Worm (Caenorhabditis elegans) whole organism, L4 larva: Measurements from ENCODE around the gene F46G11.2.

ENCODE experiments used
- F10B5.3 ChIP-seq: sonication (generic microtip); optimal IDR thresholded peaks from 2 replicates; lab custom pipeline; 2016; ENCODE audit warnings: mild to moderate bottlenecking, missing genetic modification characterization, missing compliant biosample characterization
- F49E8.2 ChIP-seq: sonication (generic microtip); optimal IDR thresholded peaks from 2 replicates; lab custom pipeline; 2016; ENCODE audit warnings: missing compliant biosample characterization, mild to moderate bottlenecking, missing genetic modification characterization, borderline replicate concordance
- R02D3.7 ChIP-seq: fragments of 150-350 bp; sonication (generic microtip); optimal IDR thresholded peaks from 3 replicates; lab custom pipeline; 2014; ENCODE audit warnings: missing biosample characterization, missing genetic modification characterization
- T26A8.4 ChIP-seq: fragments of 200-800 bp; sonication (Bioruptor generic); IDR thresholded peaks from 2 replicates; pipeline ENCODE4 v1.3.6; 2022; ENCODE audit warnings: missing genetic modification characterization, missing compliant biosample characterization
- Y105C5A.15 ChIP-seq: fragments of 200-800 bp; sonication (Bioruptor generic); IDR thresholded peaks from 2 replicates; pipeline ENCODE4 v1.3.6; 2022; ENCODE audit warnings: missing genetic modification characterization, missing compliant biosample characterization
- aha-1 ChIP-seq: fragments of 150-350 bp; peaks from one replicate; lab custom pipeline; 2014; ENCODE audit warnings: missing biosample characterization, missing genetic modification characterization
- ama-1 ChIP-seq: fragments of 150-350 bp; optimal IDR thresholded peaks from 2 replicates; lab custom pipeline; 2014; ENCODE audit warnings: inconsistent platforms, mixed read lengths
- ceh-62 ChIP-seq: sonication (generic microtip); optimal IDR thresholded peaks from 2 replicates; lab custom pipeline; 2017; ENCODE audit warnings: missing biosample characterization, missing genetic modification characterization
- ceh-82 ChIP-seq: sonication (generic microtip); optimal IDR thresholded peaks from 2 replicates; lab custom pipeline; 2017; ENCODE audit warnings: missing biosample characterization, missing genetic modification characterization
- ces-1 ChIP-seq: fragments of 150-350 bp; sonication (generic microtip); optimal IDR thresholded peaks from 4 replicates; lab custom pipeline; 2014; ENCODE audit warnings: missing biosample characterization, missing genetic modification reagents, missing genetic modification characterization
- cey-2 ChIP-seq: sonication (generic microtip); optimal IDR thresholded peaks from 3 replicates; lab custom pipeline; 2017; ENCODE audit warnings: missing genetic modification characterization, mild to moderate bottlenecking, missing compliant biosample characterization, antibody characterized with exemption, borderline replicate concordance; ENCODE audit not compliant: insufficient read depth
- ctbp-1 ChIP-seq: fragments of 200-800 bp; sonication (Bioruptor generic); IDR thresholded peaks from 2 replicates; pipeline ENCODE4 v1.3.6; 2022; ENCODE audit warnings: missing genetic modification reagents, missing genetic modification characterization, missing compliant biosample characterization
- daf-16 ChIP-seq, 3 experiments: sonication (generic microtip); optimal IDR thresholded peaks; 2 replicates each; lab custom pipeline; 2016 to 2017; ENCODE audit warnings: missing genetic modification characterization in 3 of 3, missing genetic modification reagents in 3 of 3, mild to moderate bottlenecking in 2 of 3, missing compliant biosample characterization in 2 of 3, missing biosample characterization in 1 of 3, moderate library complexity in 1 of 3
- daf-8 ChIP-seq: fragments of 200-800 bp; sonication (Bioruptor generic); IDR thresholded peaks from 2 replicates; pipeline ENCODE4 v1.3.6; 2022; ENCODE audit warnings: missing genetic modification characterization, missing compliant biosample characterization
- dmd-6 ChIP-seq: fragments of 200-800 bp; sonication (Bioruptor generic); IDR thresholded peaks from 2 replicates; pipeline ENCODE4 v1.3.6; 2022; ENCODE audit warnings: missing genetic modification reagents, missing genetic modification characterization, missing compliant biosample characterization
- dmd-8 ChIP-seq: fragments of 200-800 bp; sonication (Bioruptor generic); IDR thresholded peaks from 2 replicates; pipeline ENCODE4 v1.3.6; 2022; ENCODE audit warnings: missing genetic modification characterization, missing compliant biosample characterization
- dmd-9 ChIP-seq: fragments of 200-800 bp; sonication (Bioruptor generic); IDR thresholded peaks from 2 replicates; pipeline ENCODE4 v1.3.6; 2022; ENCODE audit warnings: missing genetic modification reagents, missing genetic modification characterization, missing compliant biosample characterization
- duxl-1 ChIP-seq: sonication (generic microtip); optimal IDR thresholded peaks from 2 replicates; lab custom pipeline; 2016; ENCODE audit warnings: mild to moderate bottlenecking, missing genetic modification characterization, moderate library complexity, missing compliant biosample characterization; ENCODE audit not compliant: poor library complexity
- dve-1 ChIP-seq: sonication (generic microtip); optimal IDR thresholded peaks from 2 replicates; lab custom pipeline; 2017; ENCODE audit warnings: antibody characterized with exemption, mild to moderate bottlenecking, missing genetic modification characterization, missing compliant biosample characterization; ENCODE audit not compliant: insufficient read depth
- fkh-10 ChIP-seq: fragments of 150-350 bp; optimal IDR thresholded peaks from 2 replicates; lab custom pipeline; 2014; ENCODE audit warnings: missing biosample characterization, missing genetic modification reagents, missing genetic modification characterization
- fos-1 ChIP-seq: fragments of 150-350 bp; optimal IDR thresholded peaks from 2 replicates; lab custom pipeline; 2014; ENCODE audit warnings: missing biosample characterization, missing genetic modification characterization
- gei-8 ChIP-seq: fragments of 200-800 bp; sonication (Bioruptor generic); optimal IDR thresholded peaks from 2 replicates; lab custom pipeline; 2018; ENCODE audit warnings: mild to moderate bottlenecking, missing genetic modification characterization, missing compliant biosample characterization
- hif-1 ChIP-seq, 2 experiments: sonication (generic microtip); optimal IDR thresholded peaks; 2 replicates each; lab custom pipeline; 2016 to 2017; ENCODE audit warnings: missing compliant biosample characterization in 2 of 2, missing genetic modification characterization in 2 of 2, missing genetic modification reagents in 2 of 2, missing genotype in 2 of 2, mild to moderate bottlenecking in 1 of 2
- hlh-30 ChIP-seq: sonication (generic microtip); optimal IDR thresholded peaks from 2 replicates; lab custom pipeline; 2017; ENCODE audit warnings: antibody characterized with exemption, mild to moderate bottlenecking, missing genetic modification characterization, missing compliant biosample characterization; ENCODE audit not compliant: insufficient read depth
- lin-1 ChIP-seq: fragments of 200-800 bp; sonication (Bioruptor generic); IDR thresholded peaks from 2 replicates; pipeline ENCODE4 v1.3.6; 2022; ENCODE audit warnings: missing genetic modification reagents, missing genetic modification characterization, missing compliant biosample characterization
- lin-13 ChIP-seq: fragments of 150-350 bp; optimal IDR thresholded peaks from 2 replicates; lab custom pipeline; 2014; ENCODE audit warnings: missing biosample characterization, missing genetic modification reagents, missing genetic modification characterization
- lin-15B ChIP-seq: fragments of 150-350 bp; sonication (generic microtip); optimal IDR thresholded peaks from 3 replicates; lab custom pipeline; 2014; ENCODE audit warnings: missing biosample characterization, missing genetic modification characterization
- lin-39 ChIP-seq: fragments of 150-350 bp; optimal IDR thresholded peaks from 2 replicates; lab custom pipeline; 2014; ENCODE audit warnings: missing biosample characterization, missing genetic modification reagents, missing genetic modification characterization
- lsy-2 ChIP-seq, 2 experiments: fragments of 150-350 bp in 1 of 2; sonication (generic microtip) in 1 of 2; optimal IDR thresholded peaks; 2 replicates each; lab custom pipeline; 2014 to 2017; ENCODE audit warnings: missing biosample characterization in 2 of 2, missing genetic modification characterization in 2 of 2
- madf-5 ChIP-seq, 2 experiments: fragments of 200-800 bp; sonication (Bioruptor generic); IDR thresholded peaks; 2 replicates each; pipeline ENCODE4 v1.3.6; 2022; ENCODE audit warnings: missing compliant biosample characterization in 2 of 2, missing genetic modification characterization in 2 of 2
- mep-1 ChIP-seq: fragments of 150-350 bp; sonication (generic microtip); optimal IDR thresholded peaks from 3 replicates; lab custom pipeline; 2014; ENCODE audit warnings: missing biosample characterization, missing genetic modification characterization
- mes-2 ChIP-seq: sonication (generic microtip); optimal IDR thresholded peaks from 2 replicates; lab custom pipeline; 2016; ENCODE audit warnings: missing genotype, mild to moderate bottlenecking, missing genetic modification characterization, missing compliant biosample characterization; ENCODE audit not compliant: poor library complexity, severe bottlenecking
- nhr-11 ChIP-seq: fragments of 150-350 bp; optimal IDR thresholded peaks from 2 replicates; lab custom pipeline; 2014; ENCODE audit warnings: missing biosample characterization, missing genetic modification characterization
- nhr-111 ChIP-seq: fragments of 200-800 bp; sonication (Bioruptor generic); optimal IDR thresholded peaks from 2 replicates; lab custom pipeline; 2018; ENCODE audit warnings: mild to moderate bottlenecking, missing genetic modification characterization, missing compliant biosample characterization
- pha-4 ChIP-seq, 2 experiments: fragments of 150-350 bp in 1 of 2; fragments of 200-800 bp in 1 of 2; sonication (Bioruptor generic) in 1 of 2; IDR thresholded peaks in 1 of 2; optimal IDR thresholded peaks in 1 of 2; 2 replicates each; pipeline versions ENCODE4 v1.3.6 to Lab custom; 2014 to 2022; ENCODE audit warnings: missing genetic modification characterization in 2 of 2, missing genetic modification reagents in 2 of 2, missing biosample characterization in 1 of 2, missing compliant biosample characterization in 1 of 2
- rbr-2 ChIP-seq: sonication (generic microtip); optimal IDR thresholded peaks from 2 replicates; lab custom pipeline; 2016; ENCODE audit warnings: missing genotype, missing genetic modification characterization, missing compliant biosample characterization
- spr-1 ChIP-seq: sonication (generic microtip); optimal IDR thresholded peaks from 2 replicates; lab custom pipeline; 2016; ENCODE audit warnings: mild to moderate bottlenecking, missing genetic modification characterization, missing compliant biosample characterization
- spr-3 ChIP-seq: fragments of 200-800 bp; sonication (Bioruptor generic); optimal IDR thresholded peaks from 2 replicates; lab custom pipeline; 2018; ENCODE audit warnings: mild to moderate bottlenecking, missing genetic modification characterization, missing compliant biosample characterization
- tag-97 ChIP-seq: fragments of 200-800 bp; sonication (Bioruptor generic); IDR thresholded peaks from 2 replicates; pipeline ENCODE4 v1.3.6; 2022; ENCODE audit warnings: missing genetic modification characterization, missing compliant biosample characterization
- tra-1 ChIP-seq: fragments of 200-800 bp; sonication (Bioruptor generic); IDR thresholded peaks from 2 replicates; pipeline ENCODE4 v1.3.6; 2022; ENCODE audit warnings: missing genetic modification reagents, missing genetic modification characterization, missing compliant biosample characterization
- unc-130 ChIP-seq: sonication (generic microtip); optimal IDR thresholded peaks from 2 replicates; lab custom pipeline; 2016; ENCODE audit warnings: missing genetic modification reagents, missing genetic modification characterization, missing compliant biosample characterization
- unc-39 ChIP-seq: sonication (generic microtip); optimal IDR thresholded peaks from 2 replicates; lab custom pipeline; 2017; ENCODE audit warnings: missing biosample characterization, missing genetic modification characterization
- vab-7 ChIP-seq: fragments of 200-800 bp; sonication (Bioruptor generic); IDR thresholded peaks from 2 replicates; pipeline ENCODE4 v1.3.6; 2022; ENCODE audit warnings: missing genetic modification reagents, missing genetic modification characterization, missing compliant biosample characterization
- zag-1 ChIP-seq: fragments of 150-350 bp; optimal IDR thresholded peaks from 2 replicates; lab custom pipeline; 2014; ENCODE audit warnings: missing biosample characterization, missing genetic modification characterization

F46G11.2 gene

DNA sequence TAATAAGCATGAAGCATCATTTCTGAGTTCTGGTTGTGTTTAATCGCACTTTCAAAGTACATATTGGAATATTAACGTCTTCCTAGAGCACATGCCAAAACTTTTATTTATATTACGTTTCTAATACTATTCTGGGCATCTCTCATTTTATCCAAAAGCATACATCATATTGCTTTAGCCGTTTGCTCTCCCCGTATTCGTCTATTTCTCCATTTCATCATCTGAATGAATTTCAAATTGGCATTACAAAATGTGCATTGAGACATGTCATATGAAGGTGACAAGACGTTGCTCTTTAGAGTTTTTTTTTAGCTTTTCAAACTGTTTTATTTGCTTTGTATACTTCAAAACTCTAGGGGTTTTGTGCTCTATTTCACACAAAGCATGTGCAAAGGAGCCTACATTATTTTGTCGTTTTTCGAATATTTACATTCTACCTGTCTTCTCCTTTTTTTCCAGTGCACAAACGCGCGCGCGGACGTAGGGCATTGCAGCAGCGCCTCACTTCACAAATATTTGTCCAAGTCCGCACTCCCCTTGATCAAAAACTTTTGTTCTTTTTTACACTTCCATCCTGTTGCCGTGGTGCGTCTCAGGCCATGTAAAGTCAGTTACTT is 15.3 kb upstream of the F46G11.2 start:
- no peak for TF ChIP-seq ces-1 (GFP tag; lab: Kevin White, UChicago)
- TF ChIP-seq mep-1 (tag; lab: Kevin White, UChicago) = no peak
- peak; percentile 61 for TF ChIP-seq aha-1
- TF ChIP-seq pha-4 (GFP tag; IDR thresholded peaks at IDR 0.05; lab: Robert Waterston, UW) = peak; percentile 49; the same call in 1 of the 2 replicates
- TF ChIP-seq pha-4 (tag; optimal IDR thresholded peaks at IDR 0.05; lab: Kevin White, UChicago) = no peak
- TF ChIP-seq mes-2 (tag; lab: Kevin White, UChicago) = no peak
- no peak for TF ChIP-seq spr-3
- no peak for TF ChIP-seq unc-39

DNA sequence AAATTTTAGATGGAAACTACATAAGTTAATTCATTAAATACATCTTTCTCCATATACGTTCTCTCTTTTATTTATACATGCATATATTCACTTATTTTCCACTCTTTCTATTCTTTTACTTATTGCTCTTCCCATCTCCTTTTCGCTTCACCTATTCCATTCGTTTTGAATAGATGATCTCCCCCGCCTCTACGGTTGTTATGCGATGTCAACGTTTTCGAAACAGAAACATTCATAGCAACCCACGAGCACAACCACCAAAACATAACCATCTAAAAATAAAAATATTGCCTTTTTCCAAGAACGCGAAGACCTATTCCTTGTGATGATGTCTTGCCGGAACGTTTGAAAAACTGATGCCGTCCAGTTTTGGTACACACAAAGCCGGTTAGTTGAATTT is 14.5 kb upstream of the F46G11.2 start, which contains the start of gene sym-3:
sym-3 (plus strand) TSS at position 301 of the 400 bp plus-strand sequence.
- no peak for TF ChIP-seq lin-1 (GFP tag; lab: Robert Waterston, UW)
- no peak for TF ChIP-seq ces-1 (GFP tag; lab: Kevin White, UChicago)
- no peak for TF ChIP-seq lin-39 (tag; lab: Kevin White, UChicago)
- peak; percentile 63 for TF ChIP-seq aha-1
- no peak for TF ChIP-seq hif-1 (tag; optimal IDR thresholded peaks at IDR 0.05; lab: Kevin White, UChicago)

DNA sequence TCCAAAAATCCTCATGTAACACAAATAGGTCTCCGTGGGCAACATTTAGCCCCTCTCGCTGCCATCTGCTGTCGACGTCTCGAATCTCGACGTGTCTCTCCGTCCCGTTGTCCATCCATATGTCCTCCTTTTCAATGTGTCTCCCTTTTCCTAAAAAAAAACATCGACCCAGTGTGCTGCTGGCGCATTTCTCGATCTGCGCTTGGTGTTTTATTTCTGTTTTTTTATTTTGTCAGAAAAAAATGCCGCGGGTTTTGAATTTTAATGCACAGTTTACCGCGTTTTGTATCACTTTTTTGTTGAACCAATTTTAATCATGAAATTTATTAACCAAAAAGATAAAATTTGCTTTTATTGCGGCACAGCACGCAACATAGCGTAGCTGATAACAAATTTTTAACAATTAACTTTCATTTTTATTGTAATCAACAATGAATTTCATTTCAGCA is 12.1 kb upstream of the F46G11.2 start:
- TF ChIP-seq fkh-10 (GFP tag; lab: Kevin White, UChicago) (peak; percentile 54), ama-1 (lab: Kevin White, UChicago) (no peak), cey-2 (no peak), dmd-8 (GFP tag; lab: Robert Waterston, UW) (no peak), unc-39 (no peak), vab-7 (GFP tag; lab: Robert Waterston, UW) (0 out of 2 replicates have a peak, but pooled peaks have one; percentile 36), lin-13 (peak; percentile 51), ceh-62 (no peak), F10B5.3 (tag; lab: Kevin White, UChicago) (no peak), unc-130 (GFP tag; lab: Kevin White, UChicago) (no peak), gei-8 (GFP tag; lab: Kevin White, UChicago) (no peak), rbr-2 (peak; percentile 71), nhr-11 (peak; percentile 62), ceh-82 (no peak), lin-15B (tag; lab: Kevin White, UChicago) (no peak), Y105C5A.15 (GFP tag; lab: Robert Waterston, UW) (no peak), mep-1 (tag; lab: Kevin White, UChicago) (peak; percentile 83), spr-1 (no peak), lsy-2 (tag; optimal IDR thresholded peaks at IDR 0.05; lab: Kevin White, UChicago) (peak in 1 of 2 experiments; percentile 85), tra-1 (GFP tag; lab: Robert Waterston, UW) (0 out of 2 replicates have a peak, but pooled peaks have one; percentile 53), hlh-30 (tag; lab: Kevin White, UChicago) (peak; percentile 61), madf-5 (GFP tag; IDR thresholded peaks at IDR 0.05; lab: Robert Waterston, UW) (no peak), dve-1 (peak; percentile 63), daf-16 (GFP tag; optimal IDR thresholded peaks at IDR 0.05; lab: Kevin White, UChicago) (peak in 1 of 2 experiments; percentile 52), daf-16 (tag; optimal IDR thresholded peaks at IDR 0.05; lab: Kevin White, UChicago) (peak; percentile 68), zag-1 (tag; lab: Kevin White, UChicago) (no peak), ctbp-1 (GFP tag; lab: Robert Waterston, UW) (0 out of 2 replicates have a peak, but pooled peaks have one; percentile 42), R02D3.7 (no peak), dmd-6 (peak; percentile 60), fos-1 (tag; lab: Kevin White, UChicago) (no peak), daf-8 (no peak), lin-1 (GFP tag; lab: Robert Waterston, UW) (no peak), tag-97 (no peak), dmd-9 (GFP tag; lab: Robert Waterston, UW) (no peak), nhr-111 (GFP tag; lab: Kevin White, UChicago) (no peak), duxl-1 (tag; lab: Kevin White, UChicago) (no peak), T26A8.4 (no peak), F49E8.2 (tag; lab: Kevin White, UChicago) (no peak)
